Worm (Caenorhabditis elegans): ENCODE results near the gene F43C11.16.

Gene F43C11.16

DNA sequence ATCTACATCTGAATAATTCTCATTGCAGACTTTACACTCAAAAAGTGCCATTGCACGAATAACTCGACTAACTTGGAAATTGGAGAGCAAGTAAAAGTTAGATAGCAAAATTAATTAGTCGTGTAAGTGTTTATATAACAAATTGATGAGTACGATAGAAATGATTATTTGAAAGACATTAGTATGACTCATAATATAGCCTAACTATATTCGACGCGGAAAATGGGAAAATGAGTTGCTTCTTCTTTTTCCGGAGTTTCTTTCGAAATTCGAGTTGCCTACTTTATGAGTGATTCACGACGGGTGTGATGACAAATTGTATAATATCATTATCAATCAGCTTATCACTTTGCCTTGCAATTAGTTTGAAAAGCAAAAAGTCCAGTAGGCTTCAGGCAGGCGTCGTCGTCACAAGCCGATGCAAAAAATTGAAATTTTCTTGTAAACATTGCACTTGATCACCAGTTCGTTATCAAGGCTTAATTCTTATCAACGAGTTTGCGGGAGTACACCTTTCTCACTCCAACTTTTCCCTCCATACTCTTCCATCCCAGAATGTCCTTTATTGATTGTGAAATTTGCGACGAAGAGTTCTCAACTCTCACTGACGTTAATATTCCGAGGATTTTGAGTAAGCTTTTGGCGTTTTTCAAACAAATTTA is 36.9 kb downstream of the F43C11.16 start, which contains the start of the genes ZK1240.6 and ZK1240.2:
TSS of gene ZK1240.6 (minus strand) at position 51 of the 662 bp plus-strand sequence.
TSS of gene ZK1240.2 (plus strand) at position 520 of the 662 bp plus-strand sequence.
- TF ChIP-seq unc-62 (GFP tag; optimal IDR thresholded peaks at IDR 0.05), result no peak

DNA sequence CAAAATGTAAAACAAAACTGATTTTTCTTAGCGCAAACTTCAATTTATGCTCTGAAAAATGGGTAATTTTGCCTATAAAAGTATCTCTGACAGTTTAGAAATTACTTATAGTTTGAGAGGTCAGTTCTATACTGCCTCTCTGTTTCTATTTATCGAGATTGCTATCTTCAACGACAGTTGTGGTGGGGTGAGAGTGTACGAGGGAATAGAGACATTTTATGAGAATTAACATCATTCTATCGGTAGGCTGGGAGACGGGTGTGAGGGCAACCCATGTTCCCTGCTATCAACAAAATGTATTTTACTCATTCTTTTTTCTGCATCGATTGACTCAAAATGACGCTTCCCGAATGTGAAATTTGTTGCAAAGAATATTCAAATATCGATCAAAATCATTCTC is 39.8 kb downstream of the F43C11.16 start, which contains the start of gene ZK1240.3:
TSS of gene ZK1240.3 (plus strand) at position 238 of the 400 bp plus-strand sequence.
- no peak for TF ChIP-seq unc-62 (GFP tag; optimal IDR thresholded peaks at IDR 0.05)

DNA sequence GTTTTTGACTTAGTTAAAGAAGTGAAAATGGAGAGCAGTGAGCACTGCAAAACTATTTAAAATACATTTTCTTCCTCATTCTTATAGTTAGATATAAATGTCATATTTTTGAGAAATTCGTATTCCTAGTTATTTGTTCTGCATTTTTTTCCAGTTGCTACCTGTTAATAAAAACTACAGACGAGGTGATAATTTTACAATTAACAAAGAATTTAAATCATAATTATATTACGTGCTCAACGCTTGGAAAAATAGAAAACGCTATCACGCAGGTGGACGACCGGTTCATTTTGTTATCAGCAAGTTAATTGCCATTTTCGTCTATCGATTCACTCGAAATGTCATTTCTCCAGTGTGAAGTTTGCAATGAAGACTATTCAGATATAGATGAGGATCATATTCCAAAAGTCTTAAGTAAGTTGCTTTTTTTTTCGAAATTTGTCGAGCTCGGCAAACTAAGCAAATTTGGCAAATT is 41.9 kb downstream of the F43C11.16 start, which contains the start of the genes ZK1240.5 and ZK1240.9:
TSS of gene ZK1240.5 (minus strand) at position 51 of the 475 bp plus-strand sequence.
TSS of gene ZK1240.9 (plus strand) at position 307 of the 475 bp plus-strand sequence.
- no peak for TF ChIP-seq unc-62 (GFP tag; optimal IDR thresholded peaks at IDR 0.05)

DNA sequence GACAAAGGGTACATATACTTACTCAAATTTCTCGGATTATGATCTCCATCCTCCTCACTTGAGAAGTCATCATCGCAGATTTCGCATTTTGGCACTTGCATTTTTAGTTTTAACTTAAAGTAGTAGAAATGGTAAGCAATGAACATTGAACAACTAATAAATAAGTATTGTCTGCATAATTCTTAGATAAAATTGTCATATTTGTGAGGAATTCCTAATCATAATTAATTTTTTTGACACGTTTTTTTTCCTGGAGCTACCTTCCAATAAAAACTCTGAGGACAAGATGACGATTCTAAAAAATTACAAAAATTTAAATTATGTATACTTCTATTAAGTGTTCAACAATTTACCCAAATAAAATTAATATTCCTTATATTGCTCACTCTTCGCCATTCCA is 47.1 kb downstream of the F43C11.16 start, which contains the start of the genes trim-21 and B0281.1:
TSS of gene trim-21 (minus strand) at position 101 of the 400 bp plus-strand sequence.
TSS of gene B0281.1 (plus strand) at position 321 of the 400 bp plus-strand sequence.
- no peak for TF ChIP-seq unc-62 (GFP tag; optimal IDR thresholded peaks at IDR 0.05)

All from whole organism, dauer.